Worm (Caenorhabditis elegans) whole organism, L3 larva: ENCODE data around the gene str-35.

Source experiments
- egl-27 ChIP-seq: sonication (generic microtip); optimal IDR thresholded peaks from 4 replicates; lab custom pipeline; 2017; ENCODE audit warnings: missing biosample characterization, missing genetic modification reagents, missing genetic modification characterization
- fos-1 ChIP-seq: fragments of 150-350 bp; optimal IDR thresholded peaks from 2 replicates; lab custom pipeline; 2014; ENCODE audit warnings: missing biosample characterization, missing genetic modification characterization
- lin-39 ChIP-seq: fragments of 150-350 bp; optimal IDR thresholded peaks from 2 replicates; lab custom pipeline; 2018; ENCODE audit warnings: missing biosample characterization, missing genetic modification reagents, missing genetic modification characterization

ce11 chrV:4524327-4524726, 49.7 kb downstream of the str-35 start:
- TF ChIP-seq lin-39 (tag; lab: Kevin White, UChicago): no peak
- no peak for TF ChIP-seq fos-1
- no peak for TF ChIP-seq egl-27
